Fruit fly (Drosophila melanogaster): ENCODE results near the gene CG8813.
A peak's percentile ranks its signal among the peaks of the same experiment; 100 is the strongest.

CG8813 gene

DNA sequence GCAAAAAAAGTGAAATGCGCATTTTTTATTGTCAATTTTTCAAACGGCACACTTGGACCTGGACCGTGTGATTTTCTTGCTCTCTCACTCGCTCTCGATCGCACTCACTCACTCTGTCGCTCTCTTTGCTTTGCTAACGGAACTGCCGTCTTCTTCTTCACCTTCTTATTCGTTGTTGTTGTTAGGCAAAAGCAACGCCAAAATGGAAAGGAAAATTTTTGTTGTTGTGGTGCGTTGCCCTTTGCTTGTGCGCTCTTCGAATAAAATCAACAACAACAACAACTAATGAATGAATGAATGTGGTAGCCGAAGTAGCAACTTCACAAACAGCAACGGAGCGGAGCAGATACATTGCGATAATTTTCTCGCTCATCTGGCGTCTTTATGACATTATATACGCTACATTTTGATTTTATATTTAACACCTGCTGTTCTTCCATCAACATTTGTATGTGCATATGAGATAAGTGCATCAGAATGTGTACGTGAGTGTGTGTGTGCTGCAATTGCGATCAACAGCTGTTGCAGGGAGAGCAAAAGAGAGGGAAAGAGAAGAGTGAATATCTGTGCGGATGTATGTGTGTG, 19.5 kb downstream of the CG8813 start (continued):
- peak; percentile 75 for TF ChIP-seq twi (tag; optimal IDR thresholded peaks at IDR 0.05)
- peak; percentile 36 for TF ChIP-seq kah (GFP tag; optimal IDR thresholded peaks at IDR 0.05)
- no peak for TF ChIP-seq Neu2 (GFP tag; optimal IDR thresholded peaks at IDR 0.05; ENCODE audit: borderline replicate concordance)
- TF ChIP-seq CG34224 (GFP tag; IDR thresholded peaks at IDR 0.05; ENCODE audit: partially characterized antibody) = peak; percentile 45; the same call in 2 of the 3 replicates
- TF ChIP-seq Aef1 (GFP tag; IDR thresholded peaks at IDR 0.05) = peak; percentile 51
- peak; percentile 24 for TF ChIP-seq nau (GFP tag; optimal IDR thresholded peaks at IDR 0.05)
- TF ChIP-seq chm (GFP tag; IDR thresholded peaks at IDR 0.05) = 0 out of 2 replicates have a peak, but pooled peaks have one; percentile 14
- TF ChIP-seq sisA (GFP tag; IDR thresholded peaks at IDR 0.05) = no peak
- peak; percentile 54 for TF ChIP-seq trem (tag; optimal IDR thresholded peaks at IDR 0.05)
- TF ChIP-seq zen (tag; optimal IDR thresholded peaks at IDR 0.05) = peak; percentile 34
- TF ChIP-seq CG17385 (GFP tag; optimal IDR thresholded peaks at IDR 0.05) = peak; percentile 90
- peak in 1 of 2 experiments; percentile 31 for TF ChIP-seq crp (GFP tag; optimal IDR thresholded peaks at IDR 0.05)
- TF ChIP-seq nerfin-1 (tag; optimal IDR thresholded peaks at IDR 0.05) = peak; percentile 37
- TF ChIP-seq CG8388 (GFP tag; optimal IDR thresholded peaks at IDR 0.05) = no peak
- TF ChIP-seq eve (GFP tag; optimal IDR thresholded peaks at IDR 0.05) = peak in 1 of 2 experiments; percentile 84
- no peak for TF ChIP-seq CG10366 (GFP tag; IDR thresholded peaks at IDR 0.05)
- TF ChIP-seq D (optimal IDR thresholded peaks at IDR 0.05) = peak; percentile 64
- no peak for TF ChIP-seq D (GFP tag; optimal IDR thresholded peaks at IDR 0.05)
- TF ChIP-seq ac (GFP tag; optimal IDR thresholded peaks at IDR 0.05) = peak; percentile 63
- TF ChIP-seq lbe (GFP tag; optimal IDR thresholded peaks at IDR 0.05) = peak; percentile 52
- TF ChIP-seq psq (GFP tag; optimal IDR thresholded peaks at IDR 0.05) = peak; percentile 30
- TF ChIP-seq CG8924 (tag; optimal IDR thresholded peaks at IDR 0.05) = peak; percentile 45
- TF ChIP-seq CG3163 (GFP tag; optimal IDR thresholded peaks at IDR 0.05) = peak; percentile 64
- peak; percentile 42; the same call in 1 of the 2 replicates for TF ChIP-seq rib (GFP tag; IDR thresholded peaks at IDR 0.05)
- TF ChIP-seq sna (GFP tag; IDR thresholded peaks at IDR 0.05; ENCODE audit: partially characterized antibody) = no peak
- no peak for TF ChIP-seq ara (GFP tag; IDR thresholded peaks at IDR 0.05)
- TF ChIP-seq sens (GFP tag) = peak; percentile 28
- TF ChIP-seq CG4360 (GFP tag; IDR thresholded peaks at IDR 0.05) = peak; percentile 99
- TF ChIP-seq sqz (GFP tag; optimal IDR thresholded peaks at IDR 0.05) = peak; percentile 42
- TF ChIP-seq Trl (optimal IDR thresholded peaks at IDR 0.05) = peak; percentile 70 to 86
- TF ChIP-seq Trl (GFP tag; optimal IDR thresholded peaks at IDR 0.05) = no peak
- TF ChIP-seq HLHmδ (GFP tag; optimal IDR thresholded peaks at IDR 0.05) = no peak
- TF ChIP-seq CG2199 (GFP tag; IDR thresholded peaks at IDR 0.05) = 0 out of 3 replicates have a peak, but pooled peaks have one; percentile 9
- TF ChIP-seq seq (GFP tag; IDR thresholded peaks at IDR 0.05) = no peak
- TF ChIP-seq wdn (GFP tag; IDR thresholded peaks at IDR 0.05) = no peak
- TF ChIP-seq Ravus (GFP tag; IDR thresholded peaks at IDR 0.05) = no peak
- peak; percentile 37 for TF ChIP-seq CG5180 (GFP tag; optimal IDR thresholded peaks at IDR 0.05)
- TF ChIP-seq ems (GFP tag; optimal IDR thresholded peaks at IDR 0.05) = no peak
- TF ChIP-seq CG12744 (GFP tag; optimal IDR thresholded peaks at IDR 0.05) = no peak
- peak in 1 of 2 experiments; percentile 86 for TF ChIP-seq tll (GFP tag; optimal IDR thresholded peaks at IDR 0.05)
- peak; percentile 88 for TF ChIP-seq pros (GFP tag; optimal IDR thresholded peaks at IDR 0.05)

DNA sequence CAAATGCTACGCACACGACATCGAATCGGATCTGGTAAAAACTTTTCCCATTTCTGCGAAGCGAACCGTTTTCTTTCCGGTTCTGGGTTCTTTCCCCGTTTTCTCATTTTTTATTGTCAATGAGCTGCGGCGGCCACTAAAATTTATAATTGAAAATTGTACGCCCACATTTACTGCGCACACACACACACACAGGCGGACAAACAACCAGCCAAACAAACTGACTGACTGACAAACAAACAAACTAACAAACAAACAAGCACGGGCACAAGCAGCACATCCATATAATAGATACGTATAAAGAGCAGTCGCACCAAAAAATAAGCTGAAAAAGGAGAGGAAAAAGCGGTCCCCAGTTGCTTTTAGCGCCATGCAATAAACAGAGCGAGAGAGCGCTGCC, 21.7 kb downstream of the CG8813 start:
- TF ChIP-seq Med (GFP tag) (peak; percentile 19), CG9876 (GFP tag; optimal IDR thresholded peaks at IDR 0.05) (no peak), CG10959 (GFP tag; IDR thresholded peaks at IDR 0.05) (no peak), Trl (optimal IDR thresholded peaks at IDR 0.05) (peak; percentile 2 to 15), Trl (GFP tag; optimal IDR thresholded peaks at IDR 0.05) (no peak), CG4360 (GFP tag; IDR thresholded peaks at IDR 0.05) (0 out of 2 replicates have a peak, but pooled peaks have one; percentile 12), kni (GFP tag; optimal IDR thresholded peaks at IDR 0.05) (peak; percentile 28), Mrtf (GFP tag; IDR thresholded peaks at IDR 0.05) (no peak), chm (GFP tag; IDR thresholded peaks at IDR 0.05) (0 out of 2 replicates have a peak, but pooled peaks have one; percentile 23), CG13894 (tag; optimal IDR thresholded peaks at IDR 0.05) (peak; percentile 51), sens (GFP tag) (peak; percentile 81), cg (GFP tag; optimal IDR thresholded peaks at IDR 0.05) (peak; percentile 45), ci (GFP tag; IDR thresholded peaks at IDR 0.05) (0 out of 3 replicates have a peak, but pooled peaks have one; percentile 39), abd-A (tag; optimal IDR thresholded peaks at IDR 0.05) (peak; percentile 41), zfh1 (GFP tag; IDR thresholded peaks at IDR 0.05) (no peak), CG5180 (GFP tag; optimal IDR thresholded peaks at IDR 0.05) (peak; percentile 60)
